Worm (Caenorhabditis elegans) whole organism, L1 larva: ENCODE measurements around the gene mec-17.

Experiments
- aly-2 ChIP-seq: fragments of 150-350 bp; optimal IDR thresholded peaks from 2 replicates; lab custom pipeline; 2014; ENCODE audit warnings: missing biosample characterization, missing genetic modification characterization
- ceh-8 ChIP-seq: fragments of 200-800 bp; sonication (Bioruptor generic); optimal IDR thresholded peaks from 2 replicates; lab custom pipeline; 2018; ENCODE audit warnings: mild to moderate bottlenecking, missing genetic modification characterization, moderate library complexity, missing compliant biosample characterization
- unc-62 ChIP-seq: fragments of 150-350 bp; optimal IDR thresholded peaks from 2 replicates; lab custom pipeline; 2014; ENCODE audit warnings: missing biosample characterization, missing genetic modification reagents, missing genetic modification characterization

ce11 chrIV:8019772-8020496, 33.0 kb upstream of the mec-17 start, which contains the start of gene dnc-4:
- TF ChIP-seq aly-2 (tag; lab: Kevin White, UChicago): no peak
- TF ChIP-seq unc-62: no peak
- TF ChIP-seq ceh-8: no peak
